Fruit fly (Drosophila melanogaster): ENCODE measurements around the gene CG4218.

- TF ChIP-seq CG8478 (optimal IDR thresholded peaks at IDR 0.05) = no peak
- no peak for TF ChIP-seq CTCF (optimal IDR thresholded peaks at IDR 0.05)
These were observed 24.7 kb downstream of the CG4218 start, which contains the start of gene CG33648 for dm6 chr2L:14524244-14524643.

Data from S2 (cell line).